Worm (Caenorhabditis elegans) whole organism, L4 larva: Measurements from ENCODE around the gene R102.3.
A peak's percentile ranks its signal among the peaks of the same experiment; 100 is the strongest.

ENCODE experiments used
- F37D6.2 ChIP-seq: sonication (generic microtip); optimal IDR thresholded peaks from 2 replicates; lab custom pipeline; 2016; ENCODE audit warnings: mild to moderate bottlenecking, missing genetic modification characterization, missing compliant biosample characterization
- T20F7.1 ChIP-seq: fragments of 200-800 bp; sonication (Bioruptor generic); optimal IDR thresholded peaks from 2 replicates; lab custom pipeline; 2018; ENCODE audit warnings: mild to moderate bottlenecking, missing genetic modification characterization, missing compliant biosample characterization
- Y48G9A.11 ChIP-seq: fragments of 200-800 bp; sonication (Bioruptor generic); IDR thresholded peaks from 2 replicates; pipeline ENCODE4 v1.3.6; 2022; ENCODE audit warnings: missing genetic modification reagents, missing genetic modification characterization, missing compliant biosample characterization
- Y5F2A.4 ChIP-seq: fragments of 200-800 bp; sonication (Bioruptor generic); optimal IDR thresholded peaks from 2 replicates; lab custom pipeline; 2018; ENCODE audit warnings: mild to moderate bottlenecking, missing genetic modification characterization, missing compliant biosample characterization
- Y75B8A.6 ChIP-seq: fragments of 200-800 bp; sonication (Bioruptor generic); IDR thresholded peaks from 2 replicates; pipeline ENCODE4 v1.3.6; 2022; ENCODE audit warnings: missing genetic modification reagents, missing genetic modification characterization, missing compliant biosample characterization
- aha-1 ChIP-seq: fragments of 150-350 bp; peaks from one replicate; lab custom pipeline; 2014; ENCODE audit warnings: missing biosample characterization, missing genetic modification characterization
- arid-1 ChIP-seq: fragments of 200-800 bp; sonication (Bioruptor generic); conservative IDR thresholded peaks from 2 replicates; pipeline ENCODE4 v1.3.6; 2022; ENCODE audit warnings: missing genetic modification reagents, missing genetic modification characterization, missing compliant biosample characterization
- ceh-20 ChIP-seq: fragments of 200-800 bp; sonication (Bioruptor generic); IDR thresholded peaks from 2 replicates; pipeline ENCODE4 v1.3.6; 2022; ENCODE audit warnings: missing genetic modification reagents, missing genetic modification characterization, missing compliant biosample characterization
- ceh-44 ChIP-seq: fragments of 200-800 bp; sonication (Bioruptor generic); IDR thresholded peaks from 2 replicates; pipeline ENCODE4 v1.3.6; 2022; ENCODE audit warnings: missing genetic modification reagents, missing genetic modification characterization, missing compliant biosample characterization
- ces-1 ChIP-seq: fragments of 150-350 bp; sonication (generic microtip); optimal IDR thresholded peaks from 4 replicates; lab custom pipeline; 2014; ENCODE audit warnings: missing biosample characterization, missing genetic modification reagents, missing genetic modification characterization
- daf-8 ChIP-seq: fragments of 200-800 bp; sonication (Bioruptor generic); IDR thresholded peaks from 2 replicates; pipeline ENCODE4 v1.3.6; 2022; ENCODE audit warnings: missing genetic modification characterization, missing compliant biosample characterization
- dmd-6 ChIP-seq: fragments of 200-800 bp; sonication (Bioruptor generic); IDR thresholded peaks from 2 replicates; pipeline ENCODE4 v1.3.6; 2022; ENCODE audit warnings: missing genetic modification reagents, missing genetic modification characterization, missing compliant biosample characterization
- dmd-8 ChIP-seq: fragments of 200-800 bp; sonication (Bioruptor generic); IDR thresholded peaks from 2 replicates; pipeline ENCODE4 v1.3.6; 2022; ENCODE audit warnings: missing genetic modification characterization, missing compliant biosample characterization
- dpl-1 ChIP-seq: fragments of 150-350 bp; optimal IDR thresholded peaks from 2 replicates; lab custom pipeline; 2014; ENCODE audit warnings: missing biosample characterization, missing genetic modification reagents, missing genetic modification characterization
- dve-1 ChIP-seq: sonication (generic microtip); optimal IDR thresholded peaks from 2 replicates; lab custom pipeline; 2017; ENCODE audit warnings: antibody characterized with exemption, mild to moderate bottlenecking, missing genetic modification characterization, missing compliant biosample characterization; ENCODE audit not compliant: insufficient read depth
- egl-43 ChIP-seq: fragments of 200-800 bp; sonication (Bioruptor generic); IDR thresholded peaks from 2 replicates; pipeline ENCODE4 v1.3.6; 2022; ENCODE audit warnings: missing genetic modification reagents, missing genetic modification characterization, missing compliant biosample characterization
- fos-1 ChIP-seq: fragments of 150-350 bp; optimal IDR thresholded peaks from 2 replicates; lab custom pipeline; 2014; ENCODE audit warnings: missing biosample characterization, missing genetic modification characterization
- jun-1 ChIP-seq: fragments of 150-350 bp; optimal IDR thresholded peaks from 2 replicates; lab custom pipeline; 2014; ENCODE audit warnings: missing biosample characterization, missing genetic modification reagents, missing genetic modification characterization
- lim-7 ChIP-seq: fragments of 200-800 bp; sonication (Bioruptor generic); IDR thresholded peaks from 2 replicates; pipeline ENCODE4 v1.3.6; 2022; ENCODE audit warnings: missing genetic modification characterization, missing compliant biosample characterization
- lin-1 ChIP-seq: fragments of 200-800 bp; sonication (Bioruptor generic); IDR thresholded peaks from 2 replicates; pipeline ENCODE4 v1.3.6; 2022; ENCODE audit warnings: missing genetic modification reagents, missing genetic modification characterization, missing compliant biosample characterization
- lir-3 ChIP-seq: sonication (generic microtip); optimal IDR thresholded peaks from 2 replicates; lab custom pipeline; 2016; ENCODE audit warnings: mild to moderate bottlenecking, missing genetic modification characterization, missing compliant biosample characterization
- lsy-2 ChIP-seq, 2 experiments: fragments of 150-350 bp in 1 of 2; sonication (generic microtip) in 1 of 2; optimal IDR thresholded peaks; 2 replicates each; lab custom pipeline; 2014 to 2017; ENCODE audit warnings: missing biosample characterization in 2 of 2, missing genetic modification characterization in 2 of 2
- mes-2 ChIP-seq: sonication (generic microtip); optimal IDR thresholded peaks from 2 replicates; lab custom pipeline; 2016; ENCODE audit warnings: missing genotype, mild to moderate bottlenecking, missing genetic modification characterization, missing compliant biosample characterization; ENCODE audit not compliant: poor library complexity, severe bottlenecking
- mxl-3 ChIP-seq: fragments of 200-800 bp; sonication (Bioruptor generic); optimal IDR thresholded peaks from 2 replicates; lab custom pipeline; 2018; ENCODE audit warnings: mild to moderate bottlenecking, missing genetic modification characterization, missing compliant biosample characterization
- nhr-102 ChIP-seq: sonication (generic microtip); optimal IDR thresholded peaks from 2 replicates; lab custom pipeline; 2016; ENCODE audit warnings: mild to moderate bottlenecking, missing genetic modification characterization, moderate library complexity, missing compliant biosample characterization
- nhr-11 ChIP-seq: fragments of 150-350 bp; optimal IDR thresholded peaks from 2 replicates; lab custom pipeline; 2014; ENCODE audit warnings: missing biosample characterization, missing genetic modification characterization
- nhr-111 ChIP-seq: fragments of 200-800 bp; sonication (Bioruptor generic); optimal IDR thresholded peaks from 2 replicates; lab custom pipeline; 2018; ENCODE audit warnings: mild to moderate bottlenecking, missing genetic modification characterization, missing compliant biosample characterization
- nhr-237 ChIP-seq: sonication (generic microtip); optimal IDR thresholded peaks from 2 replicates; lab custom pipeline; 2017; ENCODE audit warnings: missing biosample characterization, missing genetic modification characterization
- pha-4 ChIP-seq, 2 experiments: fragments of 150-350 bp in 1 of 2; fragments of 200-800 bp in 1 of 2; sonication (Bioruptor generic) in 1 of 2; IDR thresholded peaks in 1 of 2; optimal IDR thresholded peaks in 1 of 2; 2 replicates each; pipeline versions ENCODE4 v1.3.6 to Lab custom; 2014 to 2022; ENCODE audit warnings: missing genetic modification characterization in 2 of 2, missing genetic modification reagents in 2 of 2, missing biosample characterization in 1 of 2, missing compliant biosample characterization in 1 of 2
- saeg-2 ChIP-seq: fragments of 200-800 bp; sonication (Bioruptor generic); IDR thresholded peaks from 2 replicates; pipeline ENCODE4 v1.3.6; 2022; ENCODE audit warnings: missing genetic modification reagents, missing genetic modification characterization, missing compliant biosample characterization
- set-16 ChIP-seq: fragments of 200-800 bp; sonication (Bioruptor generic); IDR thresholded peaks from 2 replicates; pipeline ENCODE4 v1.3.6; 2022; ENCODE audit warnings: missing genetic modification reagents, missing genetic modification characterization, missing compliant biosample characterization
- unc-62 ChIP-seq, 3 experiments: fragments of 150-350 bp in 1 of 3; sonication (generic microtip); optimal IDR thresholded peaks in 2 of 3; peaks in 1 of 3; 1 replicate in 1 of 3; 2 replicates in 2 of 3; lab custom pipeline; 2014 to 2017; ENCODE audit warnings: missing biosample characterization in 3 of 3, missing genetic modification characterization in 3 of 3, missing genetic modification reagents in 3 of 3, missing genotype in 1 of 3
- zfp-3 ChIP-seq: fragments of 200-800 bp; sonication (Bioruptor generic); conservative IDR thresholded peaks from 2 replicates; pipeline ENCODE4 v1.3.6; 2022; ENCODE audit warnings: missing genetic modification reagents, missing genetic modification characterization, missing compliant biosample characterization
- zip-2 ChIP-seq: fragments of 150-350 bp; optimal IDR thresholded peaks from 2 replicates; lab custom pipeline; 2014; ENCODE audit warnings: missing biosample characterization, missing genetic modification characterization

R102.3 gene

DNA sequence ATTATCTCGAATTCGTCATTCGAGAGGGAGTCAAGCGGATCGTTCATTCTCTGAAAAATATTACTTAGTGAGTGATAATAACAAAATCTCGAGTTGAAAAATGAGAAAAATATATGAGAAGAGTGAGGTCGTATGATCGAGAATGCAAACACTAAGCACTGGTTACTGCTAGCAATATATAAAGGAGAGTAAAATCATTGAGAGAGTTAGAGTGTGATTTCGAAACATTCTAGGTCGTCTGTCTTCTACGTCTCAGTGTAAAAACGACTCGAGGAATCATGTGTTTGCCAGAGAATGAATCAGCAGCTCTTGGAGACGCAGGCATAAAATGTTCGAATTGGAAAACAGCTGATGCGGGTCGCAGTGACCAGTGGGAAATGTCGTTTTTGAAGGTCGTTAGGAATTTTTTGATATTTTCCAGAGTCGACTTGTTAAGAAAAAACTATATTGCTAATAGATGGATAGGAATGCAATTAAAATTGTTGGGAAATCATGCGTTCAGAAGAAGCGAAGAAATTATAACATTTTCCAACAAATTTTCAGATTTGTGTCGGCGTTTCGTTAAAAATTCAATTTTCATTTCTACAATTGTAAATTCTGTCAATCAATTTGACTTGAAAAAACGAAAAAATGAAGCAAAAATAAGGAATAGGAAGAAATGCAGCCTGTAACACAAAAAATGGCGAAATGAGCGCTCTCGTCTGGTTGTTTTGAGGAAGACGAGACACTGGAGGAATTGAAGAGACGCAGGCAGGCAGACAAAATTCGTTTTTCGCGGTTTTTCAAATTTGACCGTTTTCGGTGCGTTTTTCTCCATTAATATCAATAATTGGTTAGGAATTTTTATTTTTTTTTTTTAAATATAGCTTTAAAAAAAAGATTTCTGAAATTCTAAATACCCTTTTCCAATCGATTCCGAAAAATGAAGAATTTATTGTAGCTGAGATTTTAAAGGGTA, 8.0 kb downstream of the R102.3 start, which contains the start of gene allo-1 (continued):
- TF ChIP-seq Y48G9A.11 (GFP tag; lab: Robert Waterston, UW) (no peak), aha-1 (peak; percentile 92), ces-1 (GFP tag; lab: Kevin White, UChicago) (no peak), mes-2 (tag; lab: Kevin White, UChicago) (no peak), T20F7.1 (peak; percentile 30), fos-1 (no peak), pha-4 (GFP tag; IDR thresholded peaks at IDR 0.05; lab: Robert Waterston, UW) (0 out of 2 replicates have a peak, but pooled peaks have one; percentile 47), pha-4 (tag; optimal IDR thresholded peaks at IDR 0.05; lab: Kevin White, UChicago) (no peak), nhr-111 (no peak), lir-3 (tag; lab: Kevin White, UChicago) (no peak), dpl-1 (GFP tag; lab: Kevin White, UChicago) (peak; percentile 82), lsy-2 (tag; optimal IDR thresholded peaks at IDR 0.05; lab: Kevin White, UChicago) (peak; percentile 35 to 68)

DNA sequence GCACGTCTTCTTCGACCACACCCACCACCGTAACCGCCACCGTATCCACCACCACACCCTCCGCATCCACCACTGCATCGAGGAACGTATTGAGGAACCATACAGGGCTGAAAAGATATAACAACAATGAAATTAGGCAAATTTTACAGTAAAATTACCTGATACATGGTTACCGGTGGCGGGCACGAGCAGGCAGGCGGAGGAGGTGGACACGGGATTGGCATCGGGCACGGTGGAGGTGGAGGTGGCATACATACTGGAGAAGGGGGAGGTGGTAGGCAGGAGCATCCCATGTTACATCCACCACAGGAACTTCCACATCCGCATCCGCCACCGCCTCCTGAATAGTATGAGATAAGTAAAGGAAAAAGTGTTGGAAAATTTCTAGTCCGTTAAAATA, 9.2 kb downstream of the R102.3 start:
- TF ChIP-seq Y5F2A.4 (GFP tag; lab: Kevin White, UChicago) (no peak), lim-7 (GFP tag; lab: Robert Waterston, UW) (0 out of 2 replicates have a peak, but pooled peaks have one; percentile 39), set-16 (GFP tag; lab: Robert Waterston, UW) (peak; percentile 68), unc-62 (GFP tag; optimal IDR thresholded peaks at IDR 0.05 in 1 of 2; lab: Kevin White, UChicago) (peak in 1 of 2 experiments; percentile 17), unc-62 (tag; optimal IDR thresholded peaks at IDR 0.05; lab: Kevin White, UChicago) (no peak), dmd-8 (GFP tag; lab: Robert Waterston, UW) (0 out of 2 replicates have a peak, but pooled peaks have one; percentile 55)
- TF ChIP-seq, all 104 proteins: peak for 4

DNA sequence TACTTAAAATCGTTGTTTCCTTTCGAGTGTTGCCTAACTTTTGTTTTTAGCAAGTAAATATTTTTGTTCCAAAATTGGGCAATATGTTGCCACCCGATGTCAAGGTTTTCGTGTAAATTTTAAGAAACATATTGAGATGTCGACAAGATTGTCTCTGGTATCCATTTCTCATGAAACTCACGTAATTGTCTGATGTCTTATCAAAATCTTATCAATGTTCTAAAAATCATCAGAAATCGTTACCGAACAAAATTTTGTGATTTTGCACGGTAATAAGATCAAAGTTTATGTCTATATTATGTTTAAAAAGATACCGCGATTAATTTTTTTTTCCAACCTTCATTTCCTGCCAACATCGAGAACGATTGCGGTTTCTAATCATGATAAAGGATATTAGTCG, 9.7 kb downstream of the R102.3 start:
- TF ChIP-seq T20F7.1 (peak; percentile 51), dmd-6 (GFP tag; lab: Robert Waterston, UW) (peak; percentile 20; the same call in 1 of the 2 replicates), dve-1 (tag; lab: Kevin White, UChicago) (peak; percentile 18), Y75B8A.6 (no peak), jun-1 (tag; lab: Kevin White, UChicago) (no peak), aha-1 (peak; percentile 86)
- TF ChIP-seq, all 104 proteins: peak for 4

DNA sequence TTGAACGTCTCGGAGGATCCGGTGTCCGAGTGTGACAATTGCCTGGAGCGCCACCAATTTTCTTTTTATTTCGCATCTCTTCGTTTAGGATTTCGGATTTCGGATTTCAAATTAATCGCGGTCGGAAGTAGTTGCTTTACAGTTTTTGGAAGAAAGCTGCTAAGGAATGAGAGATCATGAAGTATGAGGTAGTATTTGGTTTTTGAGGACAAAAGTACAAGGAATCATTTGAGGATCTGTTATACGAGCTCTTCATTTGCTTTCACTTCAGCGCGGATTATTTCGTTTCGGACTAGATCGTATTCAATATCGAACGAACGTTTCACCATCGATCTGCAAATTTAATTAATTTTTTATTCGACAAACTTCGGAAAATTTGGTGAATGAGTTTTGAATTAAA, 10.3 kb downstream of the R102.3 start, which contains the start of gene R102.11:
Gene R102.11 (minus strand): TSS at position 101 of the 400 bp plus-strand sequence.
- TF ChIP-seq nhr-111 = no peak
- TF ChIP-seq daf-8 (GFP tag; lab: Robert Waterston, UW) = no peak
- TF ChIP-seq zfp-3 = no peak
- TF ChIP-seq ceh-20 (GFP tag; lab: Robert Waterston, UW) = no peak
- TF ChIP-seq nhr-237 (tag; lab: Kevin White, UChicago) = no peak
- TF ChIP-seq nhr-11 (tag; lab: Kevin White, UChicago) = no peak
- no peak for TF ChIP-seq F37D6.2
- no peak for TF ChIP-seq nhr-102
- no peak for TF ChIP-seq mxl-3 (GFP tag; lab: Kevin White, UChicago)
- no peak for TF ChIP-seq egl-43
- no peak for TF ChIP-seq saeg-2 (GFP tag; lab: Robert Waterston, UW)
- no peak for TF ChIP-seq lin-1 (GFP tag; lab: Robert Waterston, UW)
- no peak for TF ChIP-seq arid-1 (GFP tag; lab: Robert Waterston, UW)
- no peak for TF ChIP-seq zip-2 (tag; lab: Kevin White, UChicago)
- no peak for TF ChIP-seq ceh-44
- no peak for TF ChIP-seq dmd-8 (GFP tag; lab: Robert Waterston, UW)
